Fruit fly (Drosophila melanogaster) whole organism, embryonic: Measurements from ENCODE around the gene lva.

ENCODE experiments used
- C15 ChIP-seq: fragments of 200-800 bp; sonication (Bioruptor generic); IDR thresholded peaks from 3 replicates; pipeline ENCODE4 v1.3.6; 2022; ENCODE audit warnings: missing biosample characterization, missing genetic modification characterization
- CG10147 ChIP-seq: fragments of 200-800 bp; sonication (Bioruptor generic); optimal IDR thresholded peaks from 2 replicates; lab custom pipeline; 2019; ENCODE audit warnings: missing biosample characterization, mild to moderate bottlenecking, missing genetic modification characterization, moderate library complexity
- CG10654 ChIP-seq: fragments of 200-800 bp; sonication (Bioruptor generic); optimal IDR thresholded peaks from 2 replicates; lab custom pipeline; 2016; ENCODE audit warnings: missing biosample characterization, missing genetic modification characterization
- CG11398 ChIP-seq: fragments of 200-800 bp; sonication (Bioruptor generic); optimal IDR thresholded peaks from 2 replicates; lab custom pipeline; 2016; ENCODE audit warnings: missing biosample characterization, missing genetic modification characterization
- CG11696 ChIP-seq: fragments of 200-800 bp; sonication (Bioruptor generic); IDR thresholded peaks from 2 replicates; pipeline ENCODE4 v1.3.6; 2022; ENCODE audit warnings: missing biosample characterization, missing genetic modification characterization
- CG11723 ChIP-seq: fragments of 200-800 bp; sonication (Bioruptor generic); optimal IDR thresholded peaks from 2 replicates; lab custom pipeline; 2017; ENCODE audit warnings: missing biosample characterization, mild to moderate bottlenecking, missing genetic modification characterization
- CG13296 ChIP-seq: fragments of 200-800 bp; sonication (Bioruptor generic); optimal IDR thresholded peaks from 3 replicates; lab custom pipeline; 2018; ENCODE audit warnings: missing biosample characterization, mild to moderate bottlenecking, missing genetic modification characterization
- CG13775 ChIP-seq: fragments of 200-800 bp; sonication (Bioruptor generic); optimal IDR thresholded peaks from 3 replicates; lab custom pipeline; 2017; ENCODE audit warnings: missing biosample characterization, mild to moderate bottlenecking, missing genetic modification characterization
- CG15269 ChIP-seq: fragments of 200-800 bp; sonication (Bioruptor generic); optimal IDR thresholded peaks from 2 replicates; lab custom pipeline; 2018; ENCODE audit warnings: missing biosample characterization, mild to moderate bottlenecking, missing genetic modification characterization, moderate library complexity
- CG17186 ChIP-seq: fragments of 200-800 bp; sonication (Bioruptor generic); optimal IDR thresholded peaks from 3 replicates; lab custom pipeline; 2017; ENCODE audit warnings: missing biosample characterization, missing genetic modification reagents, missing genetic modification characterization
- CG17385 ChIP-seq: fragments of 200-800 bp; sonication (Bioruptor generic); optimal IDR thresholded peaks from 3 replicates; lab custom pipeline; 2018; ENCODE audit warnings: missing biosample characterization, mild to moderate bottlenecking, missing genetic modification characterization
- CG17612 ChIP-seq: fragments of 200-800 bp; sonication (Bioruptor generic); IDR thresholded peaks from 2 replicates; pipeline ENCODE4 v1.3.6; 2022; ENCODE audit warnings: missing biosample characterization, missing genetic modification characterization
- CG1832 ChIP-seq: fragments of 200-800 bp; sonication (Bioruptor generic); optimal IDR thresholded peaks from 2 replicates; lab custom pipeline; 2017; ENCODE audit warnings: missing biosample characterization, mild to moderate bottlenecking, missing genetic modification characterization, inconsistent platforms
- CG4282 ChIP-seq: fragments of 200-800 bp; sonication (Bioruptor generic); optimal IDR thresholded peaks from 2 replicates; lab custom pipeline; 2016; ENCODE audit warnings: missing biosample characterization, missing genetic modification characterization
- CG4404 ChIP-seq: fragments of 200-800 bp; sonication (Bioruptor generic); IDR thresholded peaks from 2 replicates; pipeline ENCODE4 v1.3.6; 2022; ENCODE audit warnings: missing biosample characterization, missing genetic modification characterization
- CG6254 ChIP-seq: fragments of 200-800 bp; sonication (Bioruptor generic); optimal IDR thresholded peaks from 3 replicates; lab custom pipeline; 2017; ENCODE audit warnings: mild to moderate bottlenecking, missing biosample characterization, missing genetic modification reagents, missing genetic modification characterization
- CG7963 ChIP-seq: fragments of 200-800 bp; sonication (Bioruptor generic); IDR thresholded peaks from 3 replicates; pipeline ENCODE4 v1.3.6; 2022; ENCODE audit warnings: missing biosample characterization, missing genetic modification characterization; ENCODE audit not compliant: partially characterized antibody
- D ChIP-seq, 2 experiments: fragments of 200-800 bp in 1 of 2; fragments of >200 bp in 1 of 2; sonication (Bioruptor generic) in 1 of 2; optimal IDR thresholded peaks; 2 replicates in 1 of 2; 3 replicates in 1 of 2; lab custom pipeline; 2017; ENCODE audit warnings: mild to moderate bottlenecking in 1 of 2, missing biosample characterization in 1 of 2, missing genetic modification characterization in 1 of 2, missing genetic modification reagents in 1 of 2
- D19B ChIP-seq: fragments of 200-800 bp; sonication (Bioruptor generic); optimal IDR thresholded peaks from 2 replicates; lab custom pipeline; 2017; ENCODE audit warnings: missing biosample characterization, mild to moderate bottlenecking, missing genetic modification characterization
- Drgx ChIP-seq: fragments of 200-800 bp; sonication (Bioruptor generic); IDR thresholded peaks from 2 replicates; pipeline ENCODE4 v1.3.6; 2022; ENCODE audit warnings: missing biosample characterization, missing genetic modification characterization
- Ets97D ChIP-seq: fragments of 200-800 bp; sonication (Bioruptor generic); optimal IDR thresholded peaks from 3 replicates; lab custom pipeline; 2016; ENCODE audit warnings: missing biosample characterization, missing genetic modification characterization
- HHEX ChIP-seq: fragments of 200-800 bp; sonication (Bioruptor generic); optimal IDR thresholded peaks from 3 replicates; lab custom pipeline; 2017; ENCODE audit warnings: missing biosample characterization, mild to moderate bottlenecking, missing genetic modification characterization, missing genetic modification reagents
- HmgZ ChIP-seq: fragments of 200-800 bp; sonication (Bioruptor generic); optimal IDR thresholded peaks from 2 replicates; lab custom pipeline; 2018; ENCODE audit warnings: missing biosample characterization, mild to moderate bottlenecking, missing genetic modification characterization
- Hsf ChIP-seq: fragments of 200-800 bp; sonication (Bioruptor generic); optimal IDR thresholded peaks from 3 replicates; lab custom pipeline; 2016; ENCODE audit warnings: missing biosample characterization, missing genetic modification characterization
- Lim3 ChIP-seq: fragments of 200-800 bp; sonication (Bioruptor generic); IDR thresholded peaks from 2 replicates; pipeline ENCODE4 v1.3.6; 2022; ENCODE audit warnings: missing biosample characterization, missing genetic modification characterization
- Lpt ChIP-seq: fragments of >200 bp; optimal IDR thresholded peaks from 2 replicates; lab custom pipeline; 2018; ENCODE audit warnings: missing biosample characterization, missing genetic modification characterization
- MTF-1 ChIP-seq: fragments of 200-800 bp; sonication (Bioruptor generic); optimal IDR thresholded peaks from 2 replicates; lab custom pipeline; 2018; ENCODE audit warnings: missing biosample characterization, mild to moderate bottlenecking, missing genetic modification characterization, borderline replicate concordance
- Mrtf ChIP-seq: fragments of 200-800 bp; sonication (Bioruptor generic); IDR thresholded peaks from 3 replicates; pipeline ENCODE4 v1.3.6; 2022; ENCODE audit warnings: missing biosample characterization, missing genetic modification characterization
- NfI ChIP-seq: fragments of 200-800 bp; sonication (Bioruptor generic); optimal IDR thresholded peaks from 3 replicates; lab custom pipeline; 2018; ENCODE audit warnings: missing biosample characterization, mild to moderate bottlenecking, missing genetic modification characterization, moderate library complexity
- Oaz ChIP-seq: fragments of 200-800 bp; sonication (Bioruptor generic); IDR thresholded peaks from 2 replicates; pipeline ENCODE4 v1.3.6; 2022; ENCODE audit warnings: missing biosample characterization, missing genetic modification characterization
- Opbp ChIP-seq: fragments of 200-800 bp; sonication (Bioruptor generic); IDR thresholded peaks from 3 replicates; pipeline ENCODE4 v1.3.6; 2022; ENCODE audit warnings: missing biosample characterization, missing genetic modification characterization; ENCODE audit not compliant: partially characterized antibody
- Pdp1 ChIP-seq, 2 experiments: fragments of 200-800 bp; sonication (Bioruptor generic); optimal IDR thresholded peaks; 3 replicates each; lab custom pipeline; 2016; ENCODE audit warnings: missing biosample characterization in 2 of 2, missing genetic modification characterization in 2 of 2, mild to moderate bottlenecking in 1 of 2, moderate library complexity in 1 of 2
- Sry-β ChIP-seq: fragments of 200-800 bp; sonication (Bioruptor generic); optimal IDR thresholded peaks from 2 replicates; lab custom pipeline; 2018; ENCODE audit warnings: missing biosample characterization, mild to moderate bottlenecking, missing genetic modification characterization, moderate library complexity
- ab ChIP-seq: fragments of 200-800 bp; sonication (Bioruptor generic); optimal IDR thresholded peaks from 2 replicates; lab custom pipeline; 2016; ENCODE audit warnings: missing biosample characterization, missing genetic modification characterization
- bigmax ChIP-seq: fragments of 200-800 bp; sonication (Bioruptor generic); optimal IDR thresholded peaks from 2 replicates; lab custom pipeline; 2018; ENCODE audit warnings: missing biosample characterization, mild to moderate bottlenecking, missing genetic modification characterization
- chn ChIP-seq: fragments of 200-800 bp; sonication (Bioruptor generic); optimal IDR thresholded peaks from 2 replicates; lab custom pipeline; 2016; ENCODE audit warnings: missing biosample characterization, missing genetic modification characterization
- crol ChIP-seq: fragments of 200-800 bp; sonication (Bioruptor generic); IDR thresholded peaks from 2 replicates; pipeline ENCODE4 v1.3.6; 2022; ENCODE audit warnings: missing biosample characterization, missing genetic modification characterization
- esg ChIP-seq: fragments of 200-800 bp; sonication (Bioruptor generic); conservative IDR thresholded peaks from 2 replicates; pipeline ENCODE4 v1.3.6; 2022; ENCODE audit warnings: missing biosample characterization, missing genetic modification characterization
- exex ChIP-seq: fragments of 200-800 bp; sonication (Bioruptor generic); optimal IDR thresholded peaks from 4 replicates; lab custom pipeline; 2018; ENCODE audit warnings: missing biosample characterization, mild to moderate bottlenecking, missing genetic modification characterization, moderate library complexity
- gcm2 ChIP-seq: fragments of 200-800 bp; sonication (Bioruptor generic); optimal IDR thresholded peaks from 2 replicates; lab custom pipeline; 2016; ENCODE audit warnings: missing biosample characterization, missing genetic modification characterization
- gro ChIP-seq: fragments of 200-800 bp; sonication (Bioruptor generic); optimal IDR thresholded peaks from 2 replicates; lab custom pipeline; 2016; ENCODE audit warnings: missing biosample characterization, missing genetic modification characterization
- ind ChIP-seq: fragments of 200-800 bp; sonication (Bioruptor generic); optimal IDR thresholded peaks from 3 replicates; lab custom pipeline; 2016; ENCODE audit warnings: missing biosample characterization, missing genetic modification characterization
- nau ChIP-seq: fragments of 200-800 bp; sonication (Bioruptor generic); optimal IDR thresholded peaks from 3 replicates; lab custom pipeline; 2017; ENCODE audit warnings: missing biosample characterization, mild to moderate bottlenecking, missing genetic modification characterization, missing genetic modification reagents
- nerfin-2 ChIP-seq: fragments of 200-800 bp; sonication (Bioruptor generic); IDR thresholded peaks from 2 replicates; pipeline ENCODE4 v1.3.6; 2022; ENCODE audit warnings: missing biosample characterization, missing genetic modification characterization; ENCODE audit not compliant: partially characterized antibody
- org-1 ChIP-seq: fragments of 200-800 bp; sonication (Bioruptor generic); optimal IDR thresholded peaks from 2 replicates; lab custom pipeline; 2017; ENCODE audit warnings: missing biosample characterization, missing genetic modification characterization
- pita ChIP-seq: fragments of 200-800 bp; sonication (Bioruptor generic); optimal IDR thresholded peaks from 2 replicates; lab custom pipeline; 2017; ENCODE audit warnings: missing biosample characterization, mild to moderate bottlenecking, missing genetic modification characterization
- repo ChIP-seq: fragments of 200-800 bp; sonication (Bioruptor generic); optimal IDR thresholded peaks from 2 replicates; lab custom pipeline; 2016; ENCODE audit warnings: missing biosample characterization, missing genetic modification characterization
- sim ChIP-seq: fragments of 200-800 bp; sonication (Bioruptor generic); IDR thresholded peaks from 2 replicates; pipeline ENCODE4 v1.3.6; 2022; ENCODE audit warnings: missing biosample characterization, missing genetic modification characterization
- tin ChIP-seq: fragments of 200-800 bp; sonication (Bioruptor generic); optimal IDR thresholded peaks from 3 replicates; lab custom pipeline; 2016; ENCODE audit warnings: missing biosample characterization, missing genetic modification characterization
- tx ChIP-seq: fragments of 200-800 bp; sonication (Bioruptor generic); optimal IDR thresholded peaks from 2 replicates; lab custom pipeline; 2016; ENCODE audit warnings: missing biosample characterization, missing genetic modification characterization
- wek ChIP-seq: fragments of 200-800 bp; sonication (Bioruptor generic); optimal IDR thresholded peaks from 3 replicates; lab custom pipeline; 2018; ENCODE audit warnings: missing biosample characterization, mild to moderate bottlenecking, missing genetic modification characterization, moderate library complexity

The lva gene

dm6 chrX:4005047-4005446 is 39.9 kb upstream of the lva start (continued):
- TF ChIP-seq tin (GFP tag; lab: Kevin White, UChicago) (peak; percentile 14), nerfin-2 (GFP tag; lab: Robert Waterston, UW) (no peak), Lpt (no peak), Drgx (no peak), chn (GFP tag; lab: Kevin White, UChicago) (no peak), CG11398 (GFP tag; lab: Kevin White, UChicago) (no peak), nau (GFP tag; lab: Kevin White, UChicago) (no peak), ab (no peak), crol (GFP tag; lab: Robert Waterston, UW) (no peak), CG15269 (tag; lab: Kevin White, UChicago) (peak; percentile 30), CG17385 (GFP tag; lab: Kevin White, UChicago) (peak; percentile 29), CG13296 (GFP tag; lab: Kevin White, UChicago) (no peak), wek (GFP tag; lab: Kevin White, UChicago) (no peak), CG17612 (GFP tag; lab: Robert Waterston, UW) (no peak), CG13775 (GFP tag; lab: Kevin White, UChicago) (peak; percentile 20), MTF-1 (GFP tag; lab: Kevin White, UChicago) (no peak), NfI (GFP tag; lab: Kevin White, UChicago) (peak; percentile 28), D19B (GFP tag; lab: Kevin White, UChicago) (no peak), CG6254 (GFP tag; lab: Kevin White, UChicago) (no peak), HmgZ (tag; lab: Kevin White, UChicago) (no peak), gro (no peak), CG17186 (GFP tag; lab: Kevin White, UChicago) (no peak), bigmax (no peak), Ets97D (GFP tag; lab: Kevin White, UChicago) (no peak), repo (no peak), Mrtf (GFP tag; lab: Robert Waterston, UW) (no peak), CG7963 (GFP tag; lab: Robert Waterston, UW) (no peak), C15 (GFP tag; lab: Robert Waterston, UW) (no peak), exex (tag; lab: Kevin White, UChicago) (no peak), CG10654 (no peak), ind (GFP tag; lab: Kevin White, UChicago) (peak; percentile 8), tx (GFP tag; lab: Kevin White, UChicago) (no peak), CG4404 (GFP tag; lab: Robert Waterston, UW) (no peak), HHEX (GFP tag; lab: Kevin White, UChicago) (no peak), D (optimal IDR thresholded peaks at IDR 0.05; lab: Kevin White, UChicago) (no peak), D (GFP tag; optimal IDR thresholded peaks at IDR 0.05; lab: Kevin White, UChicago) (peak; percentile 36), pita (GFP tag; lab: Kevin White, UChicago) (no peak), Hsf (GFP tag; lab: Kevin White, UChicago) (peak; percentile 3), CG1832 (GFP tag; lab: Kevin White, UChicago) (no peak), Sry-β (GFP tag; lab: Kevin White, UChicago) (no peak), Opbp (no peak), Pdp1 (GFP tag; optimal IDR thresholded peaks at IDR 0.05; lab: Kevin White, UChicago) (no peak), CG11696 (GFP tag; lab: Robert Waterston, UW) (no peak), gcm2 (GFP tag; lab: Kevin White, UChicago) (no peak), esg (GFP tag; lab: Robert Waterston, UW) (peak; percentile 28; the same call in 1 of the 2 replicates), CG4282 (GFP tag; lab: Kevin White, UChicago) (no peak), sim (GFP tag; lab: Robert Waterston, UW) (no peak), Lim3 (GFP tag; lab: Robert Waterston, UW) (no peak), Oaz (no peak), CG11723 (GFP tag; lab: Kevin White, UChicago) (no peak), CG10147 (GFP tag; lab: Kevin White, UChicago) (no peak), org-1 (peak; percentile 17)
